Fruit fly (Drosophila melanogaster) whole organism, embryonic: Measurements from ENCODE around the gene CG13716.

Experiments
- Abd-B ChIP-seq: fragments of 200-800 bp; sonication (Bioruptor generic); optimal IDR thresholded peaks from 2 replicates; lab custom pipeline; 2018; ENCODE audit warnings: missing biosample characterization, mild to moderate bottlenecking, missing genetic modification characterization, moderate library complexity
- CG18262 ChIP-seq: fragments of 200-800 bp; optimal IDR thresholded peaks from 3 replicates; lab custom pipeline; 2019; ENCODE audit warnings: missing biosample characterization, mild to moderate bottlenecking, missing genetic modification characterization, moderate library complexity
- CG8478 ChIP-seq: fragments of >200 bp; optimal IDR thresholded peaks from 2 replicates; lab custom pipeline; 2018
- CG8944 ChIP-seq: fragments of 200-800 bp; sonication (Bioruptor generic); optimal IDR thresholded peaks from 3 replicates; lab custom pipeline; 2016; ENCODE audit warnings: missing biosample characterization, missing genetic modification characterization
- Taf1 ChIP-seq: fragments of 200-800 bp; sonication (Bioruptor generic); IDR thresholded peaks from 2 replicates; pipeline ENCODE4 v1.3.6; 2022; ENCODE audit warnings: missing biosample characterization, missing genetic modification characterization
- ash1 ChIP-seq: fragments of 200-800 bp; sonication (Bioruptor generic); optimal IDR thresholded peaks from 2 replicates; lab custom pipeline; 2018; ENCODE audit warnings: missing biosample characterization, mild to moderate bottlenecking, missing genetic modification characterization
- dmrt11E ChIP-seq: fragments of 200-800 bp; sonication (Bioruptor generic); optimal IDR thresholded peaks from 3 replicates; lab custom pipeline; 2018; ENCODE audit warnings: missing biosample characterization, mild to moderate bottlenecking, missing genetic modification characterization, moderate library complexity
- fru ChIP-seq: fragments of >200 bp; optimal IDR thresholded peaks from 2 replicates; lab custom pipeline; 2017
- inv ChIP-seq: fragments of 200-800 bp; sonication (Bioruptor generic); IDR thresholded peaks from 2 replicates; pipeline ENCODE4 v1.3.6; 2022; ENCODE audit warnings: missing biosample characterization, missing genetic modification characterization; ENCODE audit not compliant: partially characterized antibody
- nerfin-1 ChIP-seq: fragments of 200-800 bp; sonication (Bioruptor generic); optimal IDR thresholded peaks from 3 replicates; lab custom pipeline; 2019; ENCODE audit warnings: missing biosample characterization, mild to moderate bottlenecking, missing genetic modification characterization, moderate library complexity
- slbo ChIP-seq: fragments of 200-800 bp; sonication (Bioruptor generic); IDR thresholded peaks from 2 replicates; pipeline ENCODE4 v1.3.6; 2022; ENCODE audit warnings: missing biosample characterization, missing genetic modification characterization
- zfh2 ChIP-seq: fragments of 200-800 bp; sonication (Bioruptor generic); optimal IDR thresholded peaks from 2 replicates; lab custom pipeline; 2016; ENCODE audit warnings: missing biosample characterization, missing genetic modification characterization

DNA sequence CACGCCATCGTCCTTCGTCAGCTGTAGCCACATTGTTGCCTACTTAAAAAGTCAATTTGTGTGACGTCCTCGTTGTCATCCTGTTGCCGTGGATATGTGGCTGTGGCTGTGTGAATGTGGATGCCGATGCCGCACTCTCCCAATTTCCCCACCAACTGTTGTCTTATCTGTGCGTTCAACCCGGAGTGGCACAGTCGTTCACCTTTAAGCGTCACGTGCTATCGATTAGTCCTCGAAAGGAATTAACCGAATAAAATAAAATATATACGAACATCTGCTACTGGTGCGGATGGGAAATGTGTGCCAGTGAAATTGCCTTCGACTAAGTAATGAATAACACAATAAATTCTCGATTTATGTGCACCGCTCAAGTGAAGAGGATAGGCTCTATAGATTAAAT, 32.3 kb downstream of the CG13716 start:
- TF ChIP-seq inv (no peak), slbo (GFP tag; lab: Robert Waterston, UW) (no peak), fru (no peak), dmrt11E (tag; lab: Kevin White, UChicago) (no peak), Taf1 (no peak), CG8944 (GFP tag; lab: Kevin White, UChicago) (no peak), ash1 (no peak), Abd-B (no peak), zfh2 (GFP tag; lab: Kevin White, UChicago) (no peak), CG18262 (no peak), nerfin-1 (tag; lab: Kevin White, UChicago) (no peak), CG8478 (lab: Kevin White, UChicago) (no peak)
